Worm (Caenorhabditis elegans) whole organism, midembryonic: ENCODE results near the gene cest-33.

Experiments
- T22C8.4 ChIP-seq: fragments of 200-800 bp; sonication (Bioruptor generic); IDR thresholded peaks from 2 replicates; pipeline ENCODE4 v1.3.6; 2022; ENCODE audit warnings: missing genetic modification characterization, missing compliant biosample characterization
- cog-1 ChIP-seq: sonication (generic microtip); optimal IDR thresholded peaks from 2 replicates; lab custom pipeline; 2016; ENCODE audit warnings: missing genetic modification characterization, missing compliant biosample characterization
- flt-1 ChIP-seq: fragments of 200-800 bp; sonication (Bioruptor generic); IDR thresholded peaks from 2 replicates; pipeline ENCODE4 v1.3.6; 2022; ENCODE audit warnings: missing genetic modification characterization, missing compliant biosample characterization
- med-1 ChIP-seq: sonication (generic microtip); optimal IDR thresholded peaks from 2 replicates; lab custom pipeline; 2017; ENCODE audit warnings: missing genetic modification characterization, mild to moderate bottlenecking, missing compliant biosample characterization, antibody characterized with exemption, missing genetic modification reagents; ENCODE audit not compliant: insufficient read depth
- ref-1 ChIP-seq: fragments of 200-800 bp; sonication (Bioruptor generic); conservative IDR thresholded peaks from 2 replicates; pipeline ENCODE4 v1.3.6; 2022; ENCODE audit warnings: missing genetic modification reagents, missing genetic modification characterization, missing compliant biosample characterization
- ztf-29 ChIP-seq: fragments of 200-800 bp; sonication (Bioruptor generic); IDR thresholded peaks from 2 replicates; pipeline ENCODE4 v1.3.6; 2022; ENCODE audit warnings: missing genetic modification reagents, missing genetic modification characterization, missing compliant biosample characterization

ce11 chrV:6323602-6324001 lies 41.9 kb downstream of the cest-33 start:
- TF ChIP-seq ztf-29 (GFP tag; lab: Robert Waterston, UW) (no peak), med-1 (GFP tag; lab: Kevin White, UChicago) (no peak), cog-1 (tag; lab: Kevin White, UChicago) (no peak), T22C8.4 (no peak), ref-1 (GFP tag; lab: Robert Waterston, UW) (no peak), flt-1 (GFP tag; lab: Robert Waterston, UW) (no peak)
